Fruit fly (Drosophila melanogaster) whole organism, embryonic: ENCODE results near the gene armi.

ENCODE experiments used
- Atf3 ChIP-seq: fragments of 200-800 bp; sonication (Bioruptor generic); optimal IDR thresholded peaks from 3 replicates; lab custom pipeline; 2016; ENCODE audit warnings: missing biosample characterization, missing genetic modification characterization
- CG10267 ChIP-seq: fragments of 200-800 bp; sonication (Bioruptor generic); optimal IDR thresholded peaks from 2 replicates; lab custom pipeline; 2018; ENCODE audit warnings: missing biosample characterization, mild to moderate bottlenecking, missing genetic modification characterization, moderate library complexity
- CG10979 ChIP-seq: fragments of 200-800 bp; sonication (Bioruptor generic); optimal IDR thresholded peaks from 2 replicates; lab custom pipeline; 2018; ENCODE audit warnings: missing biosample characterization, mild to moderate bottlenecking, missing genetic modification characterization, moderate library complexity
- CG11085 ChIP-seq: fragments of 200-800 bp; sonication (Bioruptor generic); IDR thresholded peaks from 2 replicates; pipeline ENCODE4 v1.3.6; 2022; ENCODE audit warnings: missing biosample characterization, missing genetic modification characterization
- CG12391 ChIP-seq: fragments of 200-800 bp; sonication (Bioruptor generic); optimal IDR thresholded peaks from 3 replicates; lab custom pipeline; 2018; ENCODE audit warnings: missing biosample characterization, mild to moderate bottlenecking, missing genetic modification characterization, moderate library complexity
- CG13296 ChIP-seq: fragments of 200-800 bp; sonication (Bioruptor generic); optimal IDR thresholded peaks from 3 replicates; lab custom pipeline; 2018; ENCODE audit warnings: missing biosample characterization, mild to moderate bottlenecking, missing genetic modification characterization
- CG14710 ChIP-seq: fragments of 200-800 bp; sonication (Bioruptor generic); optimal IDR thresholded peaks from 3 replicates; lab custom pipeline; 2019; ENCODE audit warnings: missing biosample characterization, mild to moderate bottlenecking, missing genetic modification characterization, moderate library complexity
- CG1602 ChIP-seq: fragments of 200-800 bp; sonication (Bioruptor generic); optimal IDR thresholded peaks from 3 replicates; lab custom pipeline; 2016; ENCODE audit warnings: missing biosample characterization, missing genetic modification characterization
- CG16815 ChIP-seq: fragments of 200-800 bp; sonication (Bioruptor generic); optimal IDR thresholded peaks from 3 replicates; lab custom pipeline; 2017; ENCODE audit warnings: missing biosample characterization, mild to moderate bottlenecking, missing genetic modification characterization
- CG17328 ChIP-seq: fragments of 200-800 bp; sonication (Bioruptor generic); IDR thresholded peaks from 2 replicates; pipeline ENCODE4 v1.3.6; 2022; ENCODE audit warnings: missing biosample characterization, missing genetic modification characterization
- CG2199 ChIP-seq: fragments of 200-800 bp; sonication (Bioruptor generic); IDR thresholded peaks from 3 replicates; pipeline ENCODE4 v1.3.6; 2022; ENCODE audit warnings: missing biosample characterization, missing genetic modification characterization
- CG3163 ChIP-seq: fragments of 200-800 bp; sonication (Bioruptor generic); optimal IDR thresholded peaks from 3 replicates; lab custom pipeline; 2016; ENCODE audit warnings: missing biosample characterization, missing genetic modification characterization
- CG32767 ChIP-seq: fragments of 200-800 bp; sonication (Bioruptor generic); IDR thresholded peaks from 2 replicates; pipeline ENCODE4 v1.3.6; 2022; ENCODE audit warnings: missing biosample characterization, missing genetic modification characterization
- CG3281 ChIP-seq: fragments of 200-800 bp; sonication (Bioruptor generic); optimal IDR thresholded peaks from 3 replicates; lab custom pipeline; 2017; ENCODE audit warnings: missing biosample characterization, mild to moderate bottlenecking, missing genetic modification characterization
- CG3838 ChIP-seq: fragments of 200-800 bp; sonication (Bioruptor generic); optimal IDR thresholded peaks from 3 replicates; lab custom pipeline; 2016; ENCODE audit warnings: missing biosample characterization, missing genetic modification characterization
- CG6683 ChIP-seq: fragments of 200-800 bp; sonication (Bioruptor generic); optimal IDR thresholded peaks from 2 replicates; lab custom pipeline; 2017; ENCODE audit warnings: missing biosample characterization, mild to moderate bottlenecking, missing genetic modification characterization, missing genetic modification reagents
- CG6765 ChIP-seq: fragments of 200-800 bp; sonication (Bioruptor generic); optimal IDR thresholded peaks from 3 replicates; lab custom pipeline; 2017; ENCODE audit warnings: missing biosample characterization, mild to moderate bottlenecking, missing genetic modification characterization
- CG6813 ChIP-seq: fragments of 200-800 bp; sonication (Bioruptor generic); optimal IDR thresholded peaks from 2 replicates; lab custom pipeline; 2017; ENCODE audit warnings: missing biosample characterization, missing genetic modification characterization, mild to moderate bottlenecking, moderate library complexity, missing genetic modification reagents
- CG9876 ChIP-seq: fragments of 200-800 bp; sonication (Bioruptor generic); optimal IDR thresholded peaks from 2 replicates; lab custom pipeline; 2016; ENCODE audit warnings: missing biosample characterization, missing genetic modification characterization
- D19B ChIP-seq: fragments of 200-800 bp; sonication (Bioruptor generic); optimal IDR thresholded peaks from 2 replicates; lab custom pipeline; 2017; ENCODE audit warnings: missing biosample characterization, mild to moderate bottlenecking, missing genetic modification characterization
- Fer3 ChIP-seq: fragments of 200-800 bp; sonication (Bioruptor generic); optimal IDR thresholded peaks from 2 replicates; lab custom pipeline; 2018; ENCODE audit warnings: missing biosample characterization, mild to moderate bottlenecking, missing genetic modification characterization, moderate library complexity
- Gsc ChIP-seq: fragments of 200-800 bp; sonication (Bioruptor generic); IDR thresholded peaks from 2 replicates; pipeline ENCODE4 v1.3.6; 2022; ENCODE audit warnings: missing biosample characterization, missing genetic modification characterization
- Lim3 ChIP-seq: fragments of 200-800 bp; sonication (Bioruptor generic); IDR thresholded peaks from 2 replicates; pipeline ENCODE4 v1.3.6; 2022; ENCODE audit warnings: missing biosample characterization, missing genetic modification characterization
- MBD-R2 ChIP-seq: fragments of 200-800 bp; sonication (Bioruptor generic); IDR thresholded peaks from 2 replicates; pipeline ENCODE4 v1.3.6; 2022; ENCODE audit warnings: missing biosample characterization, missing genetic modification characterization
- Max ChIP-seq: fragments of 200-800 bp; sonication (Bioruptor generic); optimal IDR thresholded peaks from 2 replicates; lab custom pipeline; 2016; ENCODE audit warnings: missing biosample characterization, mild to moderate bottlenecking, missing genetic modification characterization
- NC2β ChIP-seq: fragments of 200-800 bp; sonication (Bioruptor generic); optimal IDR thresholded peaks from 2 replicates; lab custom pipeline; 2016; ENCODE audit warnings: missing biosample characterization, missing genetic modification characterization
- Oaz ChIP-seq: fragments of 200-800 bp; sonication (Bioruptor generic); IDR thresholded peaks from 2 replicates; pipeline ENCODE4 v1.3.6; 2022; ENCODE audit warnings: missing biosample characterization, missing genetic modification characterization
- Poxn ChIP-seq: fragments of 200-800 bp; sonication (Bioruptor generic); IDR thresholded peaks from 2 replicates; pipeline ENCODE4 v1.3.6; 2022; ENCODE audit warnings: missing biosample characterization, missing genetic modification characterization
- Rfx ChIP-seq: fragments of 200-800 bp; sonication (Bioruptor generic); IDR thresholded peaks from 2 replicates; pipeline ENCODE4 v1.3.6; 2022; ENCODE audit warnings: missing biosample characterization, missing genetic modification characterization
- Tbp ChIP-seq: fragments of >200 bp; optimal IDR thresholded peaks from 2 replicates; lab custom pipeline; 2018; ENCODE audit warnings: missing biosample characterization, missing genetic modification characterization
- al ChIP-seq: fragments of 200-800 bp; sonication (Bioruptor generic); IDR thresholded peaks from 2 replicates; pipeline ENCODE4 v1.3.6; 2022; ENCODE audit warnings: missing biosample characterization, missing genetic modification characterization
- cad ChIP-seq: fragments of >200 bp; optimal IDR thresholded peaks from 2 replicates; lab custom pipeline; 2017; ENCODE audit warnings: missing biosample characterization, missing genetic modification characterization
- cato ChIP-seq: fragments of 200-800 bp; sonication (Bioruptor generic); optimal IDR thresholded peaks from 2 replicates; lab custom pipeline; 2016; ENCODE audit warnings: missing biosample characterization, missing genetic modification characterization, borderline replicate concordance
- corto ChIP-seq: fragments of 200-800 bp; sonication (Bioruptor generic); optimal IDR thresholded peaks from 2 replicates; lab custom pipeline; 2016; ENCODE audit warnings: missing biosample characterization, mild to moderate bottlenecking, missing genetic modification characterization, moderate library complexity
- croc ChIP-seq: fragments of 200-800 bp; sonication (Bioruptor generic); conservative IDR thresholded peaks from 3 replicates; pipeline ENCODE4 v1.3.6; 2022; ENCODE audit warnings: missing biosample characterization, missing genetic modification characterization
- ems ChIP-seq: fragments of 200-800 bp; sonication (Bioruptor generic); optimal IDR thresholded peaks from 3 replicates; lab custom pipeline; 2016; ENCODE audit warnings: missing biosample characterization, missing genetic modification characterization
- esg ChIP-seq: fragments of 200-800 bp; sonication (Bioruptor generic); conservative IDR thresholded peaks from 2 replicates; pipeline ENCODE4 v1.3.6; 2022; ENCODE audit warnings: missing biosample characterization, missing genetic modification characterization
- kay ChIP-seq: fragments of 200-800 bp; sonication (Bioruptor generic); optimal IDR thresholded peaks from 2 replicates; lab custom pipeline; 2016; ENCODE audit warnings: missing biosample characterization, missing genetic modification characterization
- lov ChIP-seq, 2 experiments: fragments of 200-800 bp in 1 of 2; fragments of >200 bp in 1 of 2; sonication (Bioruptor generic) in 1 of 2; IDR thresholded peaks in 1 of 2; optimal IDR thresholded peaks in 1 of 2; 2 replicates in 1 of 2; 3 replicates in 1 of 2; pipeline versions ENCODE4 v1.3.6 to Lab custom; 2017 to 2022; ENCODE audit warnings: missing biosample characterization in 1 of 2, missing genetic modification characterization in 1 of 2
- onecut ChIP-seq: fragments of 200-800 bp; sonication (Bioruptor generic); IDR thresholded peaks from 2 replicates; pipeline ENCODE4 v1.3.6; 2022; ENCODE audit warnings: missing biosample characterization, missing genetic modification characterization
- pb ChIP-seq: fragments of 200-800 bp; sonication (Bioruptor generic); optimal IDR thresholded peaks from 3 replicates; lab custom pipeline; 2016; ENCODE audit warnings: missing biosample characterization, missing genetic modification characterization
- repo ChIP-seq: fragments of 200-800 bp; sonication (Bioruptor generic); optimal IDR thresholded peaks from 2 replicates; lab custom pipeline; 2016; ENCODE audit warnings: missing biosample characterization, missing genetic modification characterization
- ssp ChIP-seq: fragments of 200-800 bp; sonication (Bioruptor generic); IDR thresholded peaks from 2 replicates; pipeline ENCODE4 v1.3.6; 2022; ENCODE audit warnings: missing biosample characterization, missing genetic modification characterization
- stwl ChIP-seq: fragments of 200-800 bp; sonication (Bioruptor generic); optimal IDR thresholded peaks from 3 replicates; lab custom pipeline; 2018; ENCODE audit warnings: missing biosample characterization, mild to moderate bottlenecking, missing genetic modification characterization, moderate library complexity
- tin ChIP-seq: fragments of 200-800 bp; sonication (Bioruptor generic); optimal IDR thresholded peaks from 3 replicates; lab custom pipeline; 2016; ENCODE audit warnings: missing biosample characterization, missing genetic modification characterization
- usp ChIP-seq: fragments of >200 bp; optimal IDR thresholded peaks from 2 replicates; lab custom pipeline; 2017; ENCODE audit warnings: missing biosample characterization, missing genetic modification characterization
- vvl ChIP-seq: fragments of 200-800 bp; sonication (Bioruptor generic); IDR thresholded peaks from 2 replicates; pipeline ENCODE4 v1.3.6; 2022; ENCODE audit warnings: missing biosample characterization, missing genetic modification characterization

Gene armi

dm6 chr3L:3460402-3461027 lies 602 bp upstream of the armi start, which contains the start of gene eIF5B (continued):
- TF ChIP-seq Fer3 (tag; lab: Kevin White, UChicago) (peak; percentile 61), MBD-R2 (peak; percentile 73), Max (GFP tag; lab: Kevin White, UChicago) (peak; percentile 49), CG3281 (GFP tag; lab: Kevin White, UChicago) (peak; percentile 63), CG32767 (GFP tag; lab: Robert Waterston, UW) (peak; percentile 82), CG1602 (GFP tag; lab: Kevin White, UChicago) (peak; percentile 88), esg (peak; percentile 84), kay (GFP tag; lab: Kevin White, UChicago) (no peak), NC2β (GFP tag; lab: Kevin White, UChicago) (peak; percentile 2), CG9876 (GFP tag; lab: Kevin White, UChicago) (peak; percentile 6), lov (optimal IDR thresholded peaks at IDR 0.05; lab: Kevin White, UChicago) (no peak), lov (GFP tag; IDR thresholded peaks at IDR 0.05; lab: Robert Waterston, UW) (peak; percentile 70; the same call in 1 of the 3 replicates), vvl (peak; percentile 87), CG3838 (peak; percentile 16), Lim3 (GFP tag; lab: Robert Waterston, UW) (peak; percentile 31; the same call in 1 of the 2 replicates), Poxn (GFP tag; lab: Robert Waterston, UW) (peak; percentile 47; the same call in 1 of the 2 replicates), CG10979 (peak; percentile 58), Rfx (peak; percentile 89), cad (no peak), Oaz (peak; percentile 79), ssp (GFP tag; lab: Robert Waterston, UW) (peak; percentile 80), onecut (peak; percentile 83), ems (GFP tag; lab: Kevin White, UChicago) (peak; percentile 58), Gsc (GFP tag; lab: Robert Waterston, UW) (peak; percentile 46), CG6765 (GFP tag; lab: Kevin White, UChicago) (no peak), CG13296 (GFP tag; lab: Kevin White, UChicago) (peak; percentile 58), CG10267 (tag; lab: Kevin White, UChicago) (peak; percentile 50), stwl (tag; lab: Kevin White, UChicago) (peak; percentile 19), tin (GFP tag; lab: Kevin White, UChicago) (peak; percentile 73), CG12391 (tag; lab: Kevin White, UChicago) (peak; percentile 80), CG3163 (GFP tag; lab: Kevin White, UChicago) (no peak), Tbp (GFP tag; lab: Kevin White, UChicago) (no peak), usp (no peak), Atf3 (GFP tag; lab: Kevin White, UChicago) (peak; percentile 27), CG14710 (tag; lab: Kevin White, UChicago) (peak; percentile 68), CG6813 (GFP tag; lab: Kevin White, UChicago) (peak; percentile 20), CG11085 (peak; percentile 73), al (peak; percentile 72), CG2199 (GFP tag; lab: Robert Waterston, UW) (no peak), pb (GFP tag; lab: Kevin White, UChicago) (no peak), repo (no peak), CG16815 (GFP tag; lab: Kevin White, UChicago) (peak; percentile 82), corto (peak; percentile 6), D19B (peak; percentile 97), cato (GFP tag; lab: Kevin White, UChicago) (peak; percentile 57), CG6683 (GFP tag; lab: Kevin White, UChicago) (peak; percentile 18), croc (GFP tag; lab: Robert Waterston, UW) (peak; percentile 69), CG17328 (GFP tag; lab: Robert Waterston, UW) (peak; percentile 86)
